Worm (Caenorhabditis elegans) whole organism, L4 larva: ENCODE results near the gene abhd-14.

Experiments used
- F10B5.3 ChIP-seq: sonication (generic microtip); optimal IDR thresholded peaks from 2 replicates; lab custom pipeline; 2016; ENCODE audit warnings: mild to moderate bottlenecking, missing genetic modification characterization, missing compliant biosample characterization
- F26F4.8 ChIP-seq: fragments of 200-800 bp; sonication (Bioruptor generic); conservative IDR thresholded peaks from 2 replicates; pipeline ENCODE4 v1.3.6; 2022; ENCODE audit warnings: missing genetic modification characterization, missing compliant biosample characterization
- F44E2.7 ChIP-seq: fragments of 200-800 bp; sonication (Bioruptor generic); IDR thresholded peaks from 2 replicates; pipeline ENCODE4 v2.1.2; 2022; ENCODE audit warnings: missing genetic modification characterization, missing compliant biosample characterization
- R02D3.7 ChIP-seq: fragments of 150-350 bp; sonication (generic microtip); optimal IDR thresholded peaks from 3 replicates; lab custom pipeline; 2014; ENCODE audit warnings: missing biosample characterization, missing genetic modification characterization
- T26A8.4 ChIP-seq: fragments of 200-800 bp; sonication (Bioruptor generic); IDR thresholded peaks from 2 replicates; pipeline ENCODE4 v1.3.6; 2022; ENCODE audit warnings: missing genetic modification characterization, missing compliant biosample characterization
- Y48G9A.11 ChIP-seq: fragments of 200-800 bp; sonication (Bioruptor generic); IDR thresholded peaks from 2 replicates; pipeline ENCODE4 v1.3.6; 2022; ENCODE audit warnings: missing genetic modification reagents, missing genetic modification characterization, missing compliant biosample characterization
- Y5F2A.4 ChIP-seq: fragments of 200-800 bp; sonication (Bioruptor generic); optimal IDR thresholded peaks from 2 replicates; lab custom pipeline; 2018; ENCODE audit warnings: mild to moderate bottlenecking, missing genetic modification characterization, missing compliant biosample characterization
- ama-1 ChIP-seq: fragments of 150-350 bp; optimal IDR thresholded peaks from 2 replicates; lab custom pipeline; 2014; ENCODE audit warnings: inconsistent platforms, mixed read lengths
- ceh-20 ChIP-seq: fragments of 200-800 bp; sonication (Bioruptor generic); IDR thresholded peaks from 2 replicates; pipeline ENCODE4 v1.3.6; 2022; ENCODE audit warnings: missing genetic modification reagents, missing genetic modification characterization, missing compliant biosample characterization
- ceh-44 ChIP-seq: fragments of 200-800 bp; sonication (Bioruptor generic); IDR thresholded peaks from 2 replicates; pipeline ENCODE4 v1.3.6; 2022; ENCODE audit warnings: missing genetic modification reagents, missing genetic modification characterization, missing compliant biosample characterization
- ceh-82 ChIP-seq: sonication (generic microtip); optimal IDR thresholded peaks from 2 replicates; lab custom pipeline; 2017; ENCODE audit warnings: missing biosample characterization, missing genetic modification characterization
- ces-1 ChIP-seq: fragments of 150-350 bp; sonication (generic microtip); optimal IDR thresholded peaks from 4 replicates; lab custom pipeline; 2014; ENCODE audit warnings: missing biosample characterization, missing genetic modification reagents, missing genetic modification characterization
- daf-12 ChIP-seq: fragments of 150-350 bp; optimal IDR thresholded peaks from 2 replicates; lab custom pipeline; 2014; ENCODE audit warnings: missing biosample characterization, missing genetic modification reagents, missing genetic modification characterization
- dmd-8 ChIP-seq: fragments of 200-800 bp; sonication (Bioruptor generic); IDR thresholded peaks from 2 replicates; pipeline ENCODE4 v1.3.6; 2022; ENCODE audit warnings: missing genetic modification characterization, missing compliant biosample characterization
- duxl-1 ChIP-seq: sonication (generic microtip); optimal IDR thresholded peaks from 2 replicates; lab custom pipeline; 2016; ENCODE audit warnings: mild to moderate bottlenecking, missing genetic modification characterization, moderate library complexity, missing compliant biosample characterization; ENCODE audit not compliant: poor library complexity
- dve-1 ChIP-seq: sonication (generic microtip); optimal IDR thresholded peaks from 2 replicates; lab custom pipeline; 2017; ENCODE audit warnings: antibody characterized with exemption, mild to moderate bottlenecking, missing genetic modification characterization, missing compliant biosample characterization; ENCODE audit not compliant: insufficient read depth
- egl-43 ChIP-seq: fragments of 200-800 bp; sonication (Bioruptor generic); IDR thresholded peaks from 2 replicates; pipeline ENCODE4 v1.3.6; 2022; ENCODE audit warnings: missing genetic modification reagents, missing genetic modification characterization, missing compliant biosample characterization
- fkh-10 ChIP-seq: fragments of 150-350 bp; optimal IDR thresholded peaks from 2 replicates; lab custom pipeline; 2014; ENCODE audit warnings: missing biosample characterization, missing genetic modification reagents, missing genetic modification characterization
- hif-1 ChIP-seq, 2 experiments: sonication (generic microtip); optimal IDR thresholded peaks; 2 replicates each; lab custom pipeline; 2016 to 2017; ENCODE audit warnings: missing compliant biosample characterization in 2 of 2, missing genetic modification characterization in 2 of 2, missing genetic modification reagents in 2 of 2, missing genotype in 2 of 2, mild to moderate bottlenecking in 1 of 2
- hlh-11 ChIP-seq: fragments of 200-800 bp; sonication (Bioruptor generic); optimal IDR thresholded peaks from 2 replicates; lab custom pipeline; 2018; ENCODE audit warnings: mild to moderate bottlenecking, missing genetic modification characterization, missing compliant biosample characterization
- hlh-30 ChIP-seq: sonication (generic microtip); optimal IDR thresholded peaks from 2 replicates; lab custom pipeline; 2017; ENCODE audit warnings: antibody characterized with exemption, mild to moderate bottlenecking, missing genetic modification characterization, missing compliant biosample characterization; ENCODE audit not compliant: insufficient read depth
- lim-7 ChIP-seq: fragments of 200-800 bp; sonication (Bioruptor generic); IDR thresholded peaks from 2 replicates; pipeline ENCODE4 v1.3.6; 2022; ENCODE audit warnings: missing genetic modification characterization, missing compliant biosample characterization
- lin-13 ChIP-seq: fragments of 150-350 bp; optimal IDR thresholded peaks from 2 replicates; lab custom pipeline; 2014; ENCODE audit warnings: missing biosample characterization, missing genetic modification reagents, missing genetic modification characterization
- lin-29 ChIP-seq: fragments of 200-800 bp; sonication (Bioruptor generic); IDR thresholded peaks from 2 replicates; pipeline ENCODE4 v1.3.6; 2022; ENCODE audit warnings: missing genetic modification reagents, missing genetic modification characterization, missing compliant biosample characterization
- lir-3 ChIP-seq: sonication (generic microtip); optimal IDR thresholded peaks from 2 replicates; lab custom pipeline; 2016; ENCODE audit warnings: mild to moderate bottlenecking, missing genetic modification characterization, missing compliant biosample characterization
- madf-5 ChIP-seq, 2 experiments: fragments of 200-800 bp; sonication (Bioruptor generic); IDR thresholded peaks; 2 replicates each; pipeline ENCODE4 v1.3.6; 2022; ENCODE audit warnings: missing compliant biosample characterization in 2 of 2, missing genetic modification characterization in 2 of 2
- madf-9 ChIP-seq: fragments of 200-800 bp; sonication (Bioruptor generic); conservative IDR thresholded peaks from 2 replicates; pipeline ENCODE4 v1.3.6; 2022; ENCODE audit warnings: missing genetic modification reagents, missing genetic modification characterization, missing compliant biosample characterization
- mdl-1 ChIP-seq, 2 experiments: fragments of 150-350 bp in 1 of 2; sonication (generic microtip) in 1 of 2; optimal IDR thresholded peaks; 2 replicates each; lab custom pipeline; 2014 to 2017; ENCODE audit warnings: missing biosample characterization in 2 of 2, missing genetic modification characterization in 2 of 2
- mdt-29 ChIP-seq: fragments of 200-800 bp; sonication (Bioruptor generic); IDR thresholded peaks from 2 replicates; pipeline ENCODE4 v1.3.6; 2022; ENCODE audit warnings: missing genetic modification reagents, missing genetic modification characterization, missing compliant biosample characterization
- mep-1 ChIP-seq: fragments of 150-350 bp; sonication (generic microtip); optimal IDR thresholded peaks from 3 replicates; lab custom pipeline; 2014; ENCODE audit warnings: missing biosample characterization, missing genetic modification characterization
- nhr-102 ChIP-seq: sonication (generic microtip); optimal IDR thresholded peaks from 2 replicates; lab custom pipeline; 2016; ENCODE audit warnings: mild to moderate bottlenecking, missing genetic modification characterization, moderate library complexity, missing compliant biosample characterization
- nhr-11 ChIP-seq: fragments of 150-350 bp; optimal IDR thresholded peaks from 2 replicates; lab custom pipeline; 2014; ENCODE audit warnings: missing biosample characterization, missing genetic modification characterization
- nhr-237 ChIP-seq: sonication (generic microtip); optimal IDR thresholded peaks from 2 replicates; lab custom pipeline; 2017; ENCODE audit warnings: missing biosample characterization, missing genetic modification characterization
- nhr-25 ChIP-seq: sonication (generic microtip); optimal IDR thresholded peaks from 2 replicates; lab custom pipeline; 2017; ENCODE audit warnings: missing genetic modification characterization, mild to moderate bottlenecking, missing compliant biosample characterization, antibody characterized with exemption, moderate library complexity, borderline replicate concordance; ENCODE audit not compliant: insufficient read depth
- nhr-28 ChIP-seq: fragments of 150-350 bp; optimal IDR thresholded peaks from 2 replicates; lab custom pipeline; 2014; ENCODE audit warnings: missing biosample characterization, missing genetic modification characterization
- nhr-41 ChIP-seq: fragments of 200-800 bp; sonication (Bioruptor generic); IDR thresholded peaks from 2 replicates; pipeline ENCODE4 v1.3.6; 2022; ENCODE audit warnings: missing genetic modification reagents, missing genetic modification characterization, missing compliant biosample characterization
- nhr-48 ChIP-seq: sonication (generic microtip); optimal IDR thresholded peaks from 2 replicates; lab custom pipeline; 2016; ENCODE audit warnings: mild to moderate bottlenecking, missing genetic modification characterization, missing compliant biosample characterization
- pha-4 ChIP-seq, 2 experiments: fragments of 150-350 bp in 1 of 2; fragments of 200-800 bp in 1 of 2; sonication (Bioruptor generic) in 1 of 2; IDR thresholded peaks in 1 of 2; optimal IDR thresholded peaks in 1 of 2; 2 replicates each; pipeline versions ENCODE4 v1.3.6 to Lab custom; 2014 to 2022; ENCODE audit warnings: missing genetic modification characterization in 2 of 2, missing genetic modification reagents in 2 of 2, missing biosample characterization in 1 of 2, missing compliant biosample characterization in 1 of 2
- saeg-2 ChIP-seq: fragments of 200-800 bp; sonication (Bioruptor generic); IDR thresholded peaks from 2 replicates; pipeline ENCODE4 v1.3.6; 2022; ENCODE audit warnings: missing genetic modification reagents, missing genetic modification characterization, missing compliant biosample characterization
- sdz-12 ChIP-seq: fragments of 200-800 bp; sonication (Bioruptor generic); optimal IDR thresholded peaks from 2 replicates; lab custom pipeline; 2018; ENCODE audit warnings: mild to moderate bottlenecking, missing genetic modification characterization, missing compliant biosample characterization
- set-16 ChIP-seq: fragments of 200-800 bp; sonication (Bioruptor generic); IDR thresholded peaks from 2 replicates; pipeline ENCODE4 v1.3.6; 2022; ENCODE audit warnings: missing genetic modification reagents, missing genetic modification characterization, missing compliant biosample characterization
- snpc-1.2 ChIP-seq: fragments of 200-800 bp; sonication (Bioruptor generic); IDR thresholded peaks from 2 replicates; pipeline ENCODE4 v1.3.6; 2022; ENCODE audit warnings: missing genetic modification reagents, missing genetic modification characterization, missing compliant biosample characterization
- spr-3 ChIP-seq: fragments of 200-800 bp; sonication (Bioruptor generic); optimal IDR thresholded peaks from 2 replicates; lab custom pipeline; 2018; ENCODE audit warnings: mild to moderate bottlenecking, missing genetic modification characterization, missing compliant biosample characterization
- unc-39 ChIP-seq: sonication (generic microtip); optimal IDR thresholded peaks from 2 replicates; lab custom pipeline; 2017; ENCODE audit warnings: missing biosample characterization, missing genetic modification characterization
- zag-1 ChIP-seq: fragments of 150-350 bp; optimal IDR thresholded peaks from 2 replicates; lab custom pipeline; 2014; ENCODE audit warnings: missing biosample characterization, missing genetic modification characterization
- zfp-3 ChIP-seq: fragments of 200-800 bp; sonication (Bioruptor generic); conservative IDR thresholded peaks from 2 replicates; pipeline ENCODE4 v1.3.6; 2022; ENCODE audit warnings: missing genetic modification reagents, missing genetic modification characterization, missing compliant biosample characterization
- ztf-11 ChIP-seq: fragments of 150-350 bp; optimal IDR thresholded peaks from 2 replicates; lab custom pipeline; 2014; ENCODE audit warnings: missing biosample characterization, missing genetic modification characterization
- ztf-7 ChIP-seq: fragments of 150-350 bp; optimal IDR thresholded peaks from 2 replicates; lab custom pipeline; 2014; ENCODE audit warnings: missing biosample characterization, missing genetic modification characterization

Gene abhd-14

ce11 chrIV:1067430-1067829, 37.6 kb upstream of the abhd-14 start, which contains the start of gene znf-782 (continued):
- peak; percentile 11 to 56 for TF ChIP-seq mdl-1 (tag; optimal IDR thresholded peaks at IDR 0.05; lab: Kevin White, UChicago)
- TF ChIP-seq nhr-11 (tag; lab: Kevin White, UChicago): no peak
- 0 out of 2 replicates have a peak, but pooled peaks have one; percentile 44 for TF ChIP-seq snpc-1.2
- no peak for TF ChIP-seq F26F4.8 (GFP tag; lab: Robert Waterston, UW)
- TF ChIP-seq ztf-7 (tag; lab: Kevin White, UChicago): no peak
- TF ChIP-seq ceh-44 (GFP tag; lab: Robert Waterston, UW): no peak
- no peak for TF ChIP-seq lin-13 (GFP tag; lab: Kevin White, UChicago)
- TF ChIP-seq lin-29 (GFP tag; lab: Robert Waterston, UW): 0 out of 2 replicates have a peak, but pooled peaks have one; percentile 6
- no peak for TF ChIP-seq sdz-12
- TF ChIP-seq lim-7 (GFP tag; lab: Robert Waterston, UW): no peak
- peak; percentile 62 for TF ChIP-seq hlh-30 (tag; lab: Kevin White, UChicago)
- no peak for TF ChIP-seq unc-39 (tag; lab: Kevin White, UChicago)
- no peak for TF ChIP-seq daf-12
- no peak for TF ChIP-seq fkh-10 (GFP tag; lab: Kevin White, UChicago)
- peak in 1 of 2 experiments; percentile 92 for TF ChIP-seq hif-1 (tag; optimal IDR thresholded peaks at IDR 0.05; lab: Kevin White, UChicago)
- no peak for TF ChIP-seq ceh-20 (GFP tag; lab: Robert Waterston, UW)
- peak; percentile 67; the same call in 1 of the 2 replicates for TF ChIP-seq pha-4 (GFP tag; IDR thresholded peaks at IDR 0.05; lab: Robert Waterston, UW)
- no peak for TF ChIP-seq pha-4 (tag; optimal IDR thresholded peaks at IDR 0.05; lab: Kevin White, UChicago)
- no peak for TF ChIP-seq Y48G9A.11
- TF ChIP-seq mep-1 (tag; lab: Kevin White, UChicago): no peak
- no peak for TF ChIP-seq zag-1
- no peak for TF ChIP-seq F10B5.3 (tag; lab: Kevin White, UChicago)
- TF ChIP-seq egl-43: peak; percentile 80

DNA sequence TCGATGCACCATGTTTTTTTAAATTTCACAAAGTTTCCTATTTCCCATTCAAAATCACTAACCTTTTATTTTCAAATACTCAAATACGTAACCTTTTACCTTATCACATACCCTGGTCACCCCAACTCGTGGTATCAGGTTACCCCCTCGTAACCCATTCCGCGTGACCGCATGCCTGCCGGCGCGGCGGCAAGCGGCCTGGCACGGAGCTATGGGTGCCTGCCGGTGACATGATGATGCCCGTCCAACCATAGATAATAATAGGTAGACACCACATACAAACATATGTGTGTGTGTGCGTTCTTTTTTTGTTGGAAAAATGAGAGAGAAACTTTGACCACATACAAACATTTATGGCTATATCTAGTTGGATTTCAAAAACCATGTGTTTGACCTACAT, 35.7 kb upstream of the abhd-14 start:
- TF ChIP-seq mdt-29 (GFP tag; lab: Robert Waterston, UW): no peak
- no peak for TF ChIP-seq lin-13 (GFP tag; lab: Kevin White, UChicago)
- no peak for TF ChIP-seq nhr-25 (tag; lab: Kevin White, UChicago)
- TF ChIP-seq fkh-10 (GFP tag; lab: Kevin White, UChicago): no peak
- no peak for TF ChIP-seq zfp-3 (GFP tag; lab: Robert Waterston, UW)
- TF ChIP-seq saeg-2 (GFP tag; lab: Robert Waterston, UW): no peak
- TF ChIP-seq set-16 (GFP tag; lab: Robert Waterston, UW): peak; percentile 74
- TF ChIP-seq nhr-11 (tag; lab: Kevin White, UChicago): peak; percentile 15
- 0 out of 2 replicates have a peak, but pooled peaks have one; percentile 47 for TF ChIP-seq egl-43
- peak; percentile 43 for TF ChIP-seq T26A8.4 (GFP tag; lab: Robert Waterston, UW)
- peak; percentile 31 for TF ChIP-seq nhr-102 (tag; lab: Kevin White, UChicago)
- TF ChIP-seq hlh-11 (tag; lab: Kevin White, UChicago): peak; percentile 93
- no peak for TF ChIP-seq nhr-237 (tag; lab: Kevin White, UChicago)
- TF ChIP-seq ces-1 (GFP tag; lab: Kevin White, UChicago): no peak
- no peak for TF ChIP-seq zag-1
- no peak for TF ChIP-seq dmd-8 (GFP tag; lab: Robert Waterston, UW)
- no peak for TF ChIP-seq ama-1 (lab: Kevin White, UChicago)
- no peak for TF ChIP-seq mdl-1 (tag; optimal IDR thresholded peaks at IDR 0.05; lab: Kevin White, UChicago)
- TF ChIP-seq Y48G9A.11: no peak
- TF ChIP-seq F44E2.7 (GFP tag; lab: Robert Waterston, UW): no peak
- TF ChIP-seq madf-9: peak; percentile 48; the same call in 1 of the 2 replicates
- TF ChIP-seq madf-5 (GFP tag; IDR thresholded peaks at IDR 0.05; lab: Robert Waterston, UW): 0 out of 4 replicates have a peak, but pooled peaks of 1 of the 2 experiments have one; percentile 17
- peak; percentile 3 for TF ChIP-seq spr-3 (GFP tag; lab: Kevin White, UChicago)
- no peak for TF ChIP-seq R02D3.7
- TF ChIP-seq Y5F2A.4: no peak
- peak; percentile 9 for TF ChIP-seq duxl-1 (tag; lab: Kevin White, UChicago)
- 0 out of 2 replicates have a peak, but pooled peaks have one; percentile 39 for TF ChIP-seq nhr-41 (GFP tag; lab: Robert Waterston, UW)
- peak; percentile 32 for TF ChIP-seq nhr-48
- TF ChIP-seq ceh-82 (tag; lab: Kevin White, UChicago): no peak
- no peak for TF ChIP-seq nhr-28
- TF ChIP-seq dve-1 (tag; lab: Kevin White, UChicago): peak; percentile 76
- TF ChIP-seq ztf-11: no peak
- TF ChIP-seq lir-3: no peak
- TF ChIP-seq ztf-7 (tag; lab: Kevin White, UChicago): no peak
